Worm (Caenorhabditis elegans) whole organism, midembryonic: ENCODE results near the gene F14D7.12.

Experiments used
- T22C8.4 ChIP-seq: fragments of 200-800 bp; sonication (Bioruptor generic); IDR thresholded peaks from 2 replicates; pipeline ENCODE4 v1.3.6; 2022; ENCODE audit warnings: missing genetic modification characterization, missing compliant biosample characterization
- cog-1 ChIP-seq: sonication (generic microtip); optimal IDR thresholded peaks from 2 replicates; lab custom pipeline; 2016; ENCODE audit warnings: missing genetic modification characterization, missing compliant biosample characterization
- flt-1 ChIP-seq: fragments of 200-800 bp; sonication (Bioruptor generic); IDR thresholded peaks from 2 replicates; pipeline ENCODE4 v1.3.6; 2022; ENCODE audit warnings: missing genetic modification characterization, missing compliant biosample characterization
- klf-2 ChIP-seq: fragments of 200-800 bp; sonication (Bioruptor generic); conservative IDR thresholded peaks from 2 replicates; pipeline ENCODE4 v1.3.6; 2022; ENCODE audit warnings: missing genetic modification reagents, missing genetic modification characterization, missing compliant biosample characterization
- med-1 ChIP-seq: sonication (generic microtip); optimal IDR thresholded peaks from 2 replicates; lab custom pipeline; 2017; ENCODE audit warnings: missing genetic modification characterization, mild to moderate bottlenecking, missing compliant biosample characterization, antibody characterized with exemption, missing genetic modification reagents; ENCODE audit not compliant: insufficient read depth
- ref-1 ChIP-seq: fragments of 200-800 bp; sonication (Bioruptor generic); conservative IDR thresholded peaks from 2 replicates; pipeline ENCODE4 v1.3.6; 2022; ENCODE audit warnings: missing genetic modification reagents, missing genetic modification characterization, missing compliant biosample characterization
- tab-1 ChIP-seq: fragments of 200-800 bp; sonication (Bioruptor generic); IDR thresholded peaks from 2 replicates; pipeline ENCODE4 v1.3.6; 2022; ENCODE audit warnings: missing genetic modification characterization, missing compliant biosample characterization
- ztf-23 ChIP-seq: fragments of 200-800 bp; sonication (Bioruptor generic); IDR thresholded peaks from 2 replicates; pipeline ENCODE4 v1.3.6; 2022; ENCODE audit warnings: missing genetic modification reagents, missing genetic modification characterization, missing compliant biosample characterization

DNA sequence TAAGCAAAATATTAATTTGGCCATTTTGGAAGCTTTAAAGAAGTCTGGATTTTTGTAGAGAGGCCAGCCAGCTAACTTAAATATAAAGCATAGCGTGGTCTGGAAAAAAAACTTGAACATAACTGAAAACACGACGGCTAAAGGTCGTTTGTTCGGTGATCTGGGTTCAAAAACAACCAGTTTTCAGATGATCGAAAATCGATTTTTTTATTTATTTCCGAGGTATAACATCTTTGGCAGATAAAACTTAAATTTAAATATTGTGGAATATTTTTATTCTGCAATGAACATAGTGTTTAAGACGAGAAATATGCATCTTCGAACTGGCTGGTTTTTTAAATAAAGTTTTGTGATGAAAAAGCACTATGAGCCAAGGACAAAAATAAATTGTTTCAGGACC is 31.2 kb upstream of the F14D7.12 start, which contains the start of gene F40G12.4:
- TF ChIP-seq ztf-23 (GFP tag; lab: Robert Waterston, UW) (no peak), med-1 (GFP tag; lab: Kevin White, UChicago) (no peak), tab-1 (no peak), T22C8.4 (no peak), ref-1 (no peak), flt-1 (no peak), cog-1 (tag; lab: Kevin White, UChicago) (no peak), klf-2 (GFP tag; lab: Robert Waterston, UW) (no peak)
